Worm (Caenorhabditis elegans): ENCODE results near the gene clec-54.
A peak's percentile ranks its signal among the peaks of the same experiment; 100 is the strongest.

ce11 chrV:14456626-14457025 lies 20.1 kb upstream of the clec-54 start, which contains the start of gene bmk-1:
- TF ChIP-seq ceh-44 (GFP tag; IDR thresholded peaks at IDR 0.05) (no peak), nhr-10 (tag; optimal IDR thresholded peaks at IDR 0.05) (no peak), ZK546.5 (tag; optimal IDR thresholded peaks at IDR 0.05) (no peak), madf-9 (GFP tag; conservative IDR thresholded peaks at IDR 0.05) (no peak), snpc-4 (tag; optimal IDR thresholded peaks at IDR 0.05) (no peak), dve-1 (tag; optimal IDR thresholded peaks at IDR 0.05; ENCODE audit: insufficient read depth) (no peak), jun-1 (tag; optimal IDR thresholded peaks at IDR 0.05) (no peak), fkh-10 (GFP tag; optimal IDR thresholded peaks at IDR 0.05) (no peak), lin-15B (tag; optimal IDR thresholded peaks at IDR 0.05) (no peak), hmg-1.1 (GFP tag; IDR thresholded peaks at IDR 0.05) (no peak), nhr-76 (tag; optimal IDR thresholded peaks at IDR 0.05) (no peak), dpl-1 (GFP tag; optimal IDR thresholded peaks at IDR 0.05) (peak; percentile 73)

Data from whole organism, L4 larva.